Fruit fly (Drosophila melanogaster) Kc167 (cell line): ENCODE results near the gene Tk.

Source experiments
- Sin3A ChIP-seq: fragments of >200 bp; optimal IDR thresholded peaks from 2 replicates; lab custom pipeline; 2018; ENCODE audit warnings: missing external identifiers
- insv ChIP-seq: fragments of >200 bp; optimal IDR thresholded peaks from 3 replicates; lab custom pipeline; 2018; ENCODE audit warnings: missing external identifiers
- psq ChIP-seq: fragments of >200 bp; optimal IDR thresholded peaks from 2 replicates; lab custom pipeline; 2017; ENCODE audit warnings: missing external identifiers
- ttk ChIP-seq: sonication (Bioruptor generic); optimal IDR thresholded peaks from 2 replicates; lab custom pipeline; 2017; ENCODE audit warnings: missing external identifiers

- no peak for TF ChIP-seq psq (lab: Kevin White, UChicago)
- no peak for TF ChIP-seq insv (lab: Kevin White, UChicago)
- TF ChIP-seq Sin3A (lab: Kevin White, UChicago): peak; percentile 94
- no peak for TF ChIP-seq ttk (lab: Kevin White, UChicago)
Measured at dm6 chr3R:11962739-11963214, 42.5 kb downstream of the Tk start, which contains the start of the genes CG3281 and aurA.
